Worm (Caenorhabditis elegans) whole organism, L2 larva: ENCODE data around the gene ceh-19.

ENCODE experiments used
- C34F6.9 ChIP-seq: fragments of 150-350 bp; optimal IDR thresholded peaks from 2 replicates; lab custom pipeline; 2014; ENCODE audit warnings: missing biosample characterization, missing genetic modification characterization
- R02D3.7 ChIP-seq: fragments of 150-350 bp; optimal IDR thresholded peaks from 2 replicates; lab custom pipeline; 2014; ENCODE audit warnings: missing biosample characterization, missing genetic modification characterization
- ZK546.5 ChIP-seq: sonication (generic microtip); optimal IDR thresholded peaks from 2 replicates; lab custom pipeline; 2017; ENCODE audit warnings: missing biosample characterization, missing genetic modification characterization
- alr-1 ChIP-seq: fragments of 150-350 bp; optimal IDR thresholded peaks from 2 replicates; lab custom pipeline; 2014; ENCODE audit warnings: missing biosample characterization, missing genetic modification characterization
- aly-2 ChIP-seq: fragments of 150-350 bp; optimal IDR thresholded peaks from 2 replicates; lab custom pipeline; 2014; ENCODE audit warnings: missing biosample characterization, missing genetic modification characterization
- ama-1 ChIP-seq: fragments of 150-350 bp; optimal IDR thresholded peaks from 2 replicates; lab custom pipeline; 2018; ENCODE audit warnings: inconsistent platforms
- blmp-1 ChIP-seq: sonication (generic microtip); optimal IDR thresholded peaks from 2 replicates; lab custom pipeline; 2017; ENCODE audit warnings: missing genetic modification characterization, mild to moderate bottlenecking, missing compliant biosample characterization, antibody characterized with exemption, moderate library complexity; ENCODE audit not compliant: insufficient read depth
- ceh-16 ChIP-seq: fragments of 150-350 bp; optimal IDR thresholded peaks from 2 replicates; lab custom pipeline; 2014; ENCODE audit warnings: missing biosample characterization, missing genetic modification characterization
- ceh-82 ChIP-seq: fragments of 150-350 bp; optimal IDR thresholded peaks from 2 replicates; lab custom pipeline; 2014; ENCODE audit warnings: missing biosample characterization, missing genetic modification characterization
- crh-2 ChIP-seq: sonication (generic microtip); optimal IDR thresholded peaks from 2 replicates; lab custom pipeline; 2017; ENCODE audit warnings: missing biosample characterization, missing genetic modification characterization
- dmd-4 ChIP-seq: sonication (generic microtip); optimal IDR thresholded peaks from 2 replicates; lab custom pipeline; 2017; ENCODE audit warnings: missing biosample characterization, missing genetic modification characterization
- egl-27 ChIP-seq: sonication (generic microtip); optimal IDR thresholded peaks from 3 replicates; lab custom pipeline; 2017; ENCODE audit warnings: missing biosample characterization, missing genetic modification reagents, missing genetic modification characterization
- elt-1 ChIP-seq: fragments of 150-350 bp; optimal IDR thresholded peaks from 2 replicates; lab custom pipeline; 2014; ENCODE audit warnings: missing biosample characterization, missing genetic modification characterization
- elt-3 ChIP-seq: sonication (generic microtip); optimal IDR thresholded peaks from 2 replicates; lab custom pipeline; 2017; ENCODE audit warnings: missing biosample characterization, missing genetic modification characterization
- fos-1 ChIP-seq: fragments of 150-350 bp; optimal IDR thresholded peaks from 2 replicates; lab custom pipeline; 2014; ENCODE audit warnings: missing biosample characterization, missing genetic modification characterization
- gmeb-1 ChIP-seq: fragments of 150-350 bp; optimal IDR thresholded peaks from 2 replicates; lab custom pipeline; 2014; ENCODE audit warnings: missing biosample characterization, missing genetic modification characterization
- lin-11 ChIP-seq: fragments of 150-350 bp; sonication (generic microtip); optimal IDR thresholded peaks from 2 replicates; lab custom pipeline; 2014; ENCODE audit warnings: missing biosample characterization, missing genetic modification characterization, inconsistent platforms, mixed read lengths
- lin-13 ChIP-seq: fragments of 150-350 bp; optimal IDR thresholded peaks from 2 replicates; lab custom pipeline; 2014; ENCODE audit warnings: missing biosample characterization, missing genetic modification reagents, missing genetic modification characterization
- lin-39 ChIP-seq: fragments of 150-350 bp; optimal IDR thresholded peaks from 2 replicates; lab custom pipeline; 2014; ENCODE audit warnings: missing biosample characterization, missing genetic modification reagents, missing genetic modification characterization
- lsy-2 ChIP-seq, 2 experiments: fragments of 150-350 bp in 1 of 2; sonication (generic microtip) in 1 of 2; optimal IDR thresholded peaks; 2 replicates each; lab custom pipeline; 2014 to 2017; ENCODE audit warnings: missing biosample characterization in 2 of 2, missing genetic modification characterization in 2 of 2
- mab-5 ChIP-seq: fragments of 150-350 bp; optimal IDR thresholded peaks from 2 replicates; lab custom pipeline; 2014; ENCODE audit warnings: missing biosample characterization, missing genetic modification characterization
- mbf-1 ChIP-seq: sonication (generic microtip); optimal IDR thresholded peaks from 2 replicates; lab custom pipeline; 2017; ENCODE audit warnings: missing biosample characterization, missing genetic modification characterization
- mdl-1 ChIP-seq, 2 experiments: fragments of 150-350 bp in 1 of 2; sonication (generic microtip) in 1 of 2; optimal IDR thresholded peaks; 2 replicates each; lab custom pipeline; 2017; ENCODE audit warnings: missing biosample characterization in 2 of 2, missing genetic modification characterization in 2 of 2
- nhr-10 ChIP-seq: sonication (generic microtip); optimal IDR thresholded peaks from 2 replicates; lab custom pipeline; 2017; ENCODE audit warnings: missing biosample characterization, missing genetic modification characterization
- nhr-11 ChIP-seq: fragments of 150-350 bp; optimal IDR thresholded peaks from 2 replicates; lab custom pipeline; 2014; ENCODE audit warnings: missing biosample characterization, missing genetic modification characterization
- nhr-12 ChIP-seq: fragments of 150-350 bp; optimal IDR thresholded peaks from 2 replicates; lab custom pipeline; 2014; ENCODE audit warnings: missing biosample characterization, missing genetic modification characterization
- nhr-129 ChIP-seq: fragments of 150-350 bp; optimal IDR thresholded peaks from 2 replicates; lab custom pipeline; 2014; ENCODE audit warnings: missing biosample characterization, missing genetic modification characterization
- nhr-21 ChIP-seq: fragments of 150-350 bp; optimal IDR thresholded peaks from 2 replicates; lab custom pipeline; 2014; ENCODE audit warnings: missing biosample characterization, missing genetic modification characterization
- nhr-23 ChIP-seq: fragments of 150-350 bp; optimal IDR thresholded peaks from 2 replicates; lab custom pipeline; 2014; ENCODE audit warnings: missing biosample characterization, missing genetic modification reagents, missing genetic modification characterization
- nhr-237 ChIP-seq: fragments of 150-350 bp; optimal IDR thresholded peaks from 2 replicates; lab custom pipeline; 2014; ENCODE audit warnings: missing biosample characterization, missing genetic modification characterization
- nhr-6 ChIP-seq: fragments of 150-350 bp; optimal IDR thresholded peaks from 2 replicates; lab custom pipeline; 2014; ENCODE audit warnings: missing biosample characterization, missing genetic modification characterization
- nhr-77 ChIP-seq: fragments of 150-350 bp; optimal IDR thresholded peaks from 2 replicates; lab custom pipeline; 2014; ENCODE audit warnings: missing biosample characterization, missing genetic modification characterization
- peb-1 ChIP-seq: fragments of 150-350 bp; optimal IDR thresholded peaks from 2 replicates; lab custom pipeline; 2014; ENCODE audit warnings: missing biosample characterization, missing genetic modification characterization
- sem-4 ChIP-seq: fragments of 150-350 bp; optimal IDR thresholded peaks from 2 replicates; lab custom pipeline; 2014; ENCODE audit warnings: missing biosample characterization, missing genetic modification reagents, missing genetic modification characterization
- skn-1 ChIP-seq: sonication (generic microtip); optimal IDR thresholded peaks from 2 replicates; lab custom pipeline; 2017; ENCODE audit warnings: missing biosample characterization, missing genetic modification characterization
- sma-3 ChIP-seq: sonication (generic microtip); optimal IDR thresholded peaks from 2 replicates; lab custom pipeline; 2016; ENCODE audit warnings: missing genetic modification reagents, missing genetic modification characterization, missing compliant biosample characterization
- sma-9 ChIP-seq, 2 experiments: fragments of 150-350 bp in 1 of 2; sonication (generic microtip) in 1 of 2; optimal IDR thresholded peaks; 2 replicates each; lab custom pipeline; 2014 to 2016; ENCODE audit warnings: missing genetic modification characterization in 2 of 2, mild to moderate bottlenecking in 1 of 2, missing biosample characterization in 1 of 2, missing compliant biosample characterization in 1 of 2, missing genetic modification reagents in 1 of 2, moderate library complexity in 1 of 2
- snpc-4 ChIP-seq: fragments of 150-350 bp; optimal IDR thresholded peaks from 2 replicates; lab custom pipeline; 2014; ENCODE audit warnings: missing biosample characterization, missing genetic modification characterization
- unc-39 ChIP-seq: fragments of 150-350 bp; optimal IDR thresholded peaks from 2 replicates; lab custom pipeline; 2014; ENCODE audit warnings: missing biosample characterization, missing genetic modification characterization
- unc-55 ChIP-seq: fragments of 150-350 bp; sonication (generic microtip); optimal IDR thresholded peaks from 3 replicates; lab custom pipeline; 2014; ENCODE audit warnings: missing biosample characterization, missing genetic modification reagents, missing genetic modification characterization
- ztf-1 ChIP-seq: fragments of 200-800 bp; sonication (Bioruptor generic); conservative IDR thresholded peaks from 2 replicates; pipeline ENCODE4 v1.3.6; 2022; ENCODE audit warnings: missing genetic modification characterization, missing compliant biosample characterization
- ztf-11 ChIP-seq: sonication (generic microtip); optimal IDR thresholded peaks from 2 replicates; lab custom pipeline; 2017; ENCODE audit warnings: missing biosample characterization, missing genetic modification characterization
- ztf-4 ChIP-seq: fragments of 150-350 bp; optimal IDR thresholded peaks from 2 replicates; lab custom pipeline; 2014; ENCODE audit warnings: missing biosample characterization, missing genetic modification characterization

Gene ceh-19

DNA sequence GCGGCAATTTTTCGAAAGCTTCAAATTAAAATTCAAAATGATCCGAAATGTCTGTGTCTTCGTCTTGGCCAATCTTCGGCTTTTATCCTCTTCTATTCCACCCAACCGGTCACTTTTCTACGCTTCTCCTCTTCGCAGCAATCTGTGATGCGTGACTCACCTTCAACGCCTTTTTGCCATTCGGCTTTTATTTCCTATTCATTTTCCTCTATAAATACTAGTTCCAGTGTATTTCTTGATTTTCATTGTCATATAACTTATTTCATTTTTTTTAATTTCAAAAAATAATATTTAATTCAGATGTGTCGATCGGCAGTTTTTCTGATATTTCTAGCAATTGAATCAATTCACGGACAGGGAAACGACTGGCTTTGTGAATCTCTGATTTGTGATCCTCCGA, 35.6 kb downstream of the ceh-19 start, which contains the start of gene C49H3.16:
TSS of gene C49H3.16 (plus strand) at position 301 of the 400 bp plus-strand sequence.
- no peak for TF ChIP-seq lin-39
- no peak for TF ChIP-seq sem-4 (tag; lab: Kevin White, UChicago)

DNA sequence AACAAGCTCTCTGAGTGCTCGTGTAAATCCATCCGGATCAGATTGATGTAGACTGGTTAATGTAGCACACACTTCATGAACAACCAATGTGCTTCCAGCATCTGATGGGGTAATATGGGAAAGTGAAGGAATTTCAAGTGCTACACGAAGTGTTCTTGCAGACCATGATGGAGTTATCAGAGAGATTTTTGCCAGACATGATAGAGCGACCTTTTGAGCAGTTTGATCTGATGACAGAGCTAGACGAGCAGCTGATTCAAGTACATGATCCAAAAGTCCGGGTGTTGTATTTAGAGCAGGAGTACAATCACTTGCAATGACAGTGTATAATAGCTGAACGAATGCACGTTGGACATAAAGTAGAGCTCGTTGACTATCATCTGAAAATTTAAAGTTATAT, 37.9 kb downstream of the ceh-19 start:
- TF ChIP-seq unc-55 (GFP tag; lab: Kevin White, UChicago) = no peak

DNA sequence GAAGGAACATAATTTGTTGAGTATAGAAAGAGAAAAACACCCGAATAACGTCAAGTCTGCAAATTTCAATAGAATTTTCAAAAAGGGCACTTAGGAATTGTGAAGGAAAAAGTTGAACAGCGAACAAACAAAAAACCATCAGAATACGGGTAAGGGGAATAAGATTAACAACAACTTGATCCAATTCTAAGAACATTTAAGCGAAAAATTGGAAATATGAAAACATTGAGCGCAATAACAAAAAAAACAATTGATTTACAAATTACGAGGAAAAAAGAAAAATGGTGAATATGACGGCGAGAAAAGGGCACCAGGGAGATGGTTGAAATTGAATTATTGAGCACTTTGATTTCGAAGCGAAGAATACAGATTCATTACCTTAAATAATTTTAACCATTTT, 38.8 kb downstream of the ceh-19 start:
- no peak for TF ChIP-seq mab-5 (tag; lab: Kevin White, UChicago)

DNA sequence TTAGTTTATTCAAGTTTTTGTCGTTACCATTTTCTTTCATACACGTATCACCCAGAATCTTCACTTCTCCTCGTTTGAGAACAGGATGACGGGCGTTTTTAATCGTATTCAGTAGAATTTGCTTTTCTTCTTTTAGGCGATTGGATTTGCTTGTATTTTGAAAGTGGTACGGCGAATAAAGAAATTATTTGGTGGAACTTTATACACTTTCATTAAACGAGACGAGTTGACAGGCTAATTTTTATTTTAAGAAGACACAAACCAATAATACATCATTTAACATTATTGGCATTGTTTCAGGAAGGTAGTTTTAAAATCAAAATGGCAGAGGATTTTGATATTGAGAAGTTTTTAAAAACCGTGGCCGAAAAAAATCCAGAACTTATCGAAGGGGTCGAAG, 40.8 kb downstream of the ceh-19 start, which contains the start of gene C49H3.4:
TSS of gene C49H3.4 (plus strand) at position 301 of the 400 bp plus-strand sequence.
- TF ChIP-seq snpc-4 (no peak), peb-1 (no peak), dmd-4 (tag; lab: Kevin White, UChicago) (no peak), blmp-1 (tag; lab: Kevin White, UChicago) (no peak), gmeb-1 (no peak), C34F6.9 (tag; lab: Kevin White, UChicago) (no peak), alr-1 (tag; lab: Kevin White, UChicago) (no peak), nhr-129 (tag; lab: Kevin White, UChicago) (no peak), lin-39 (no peak), lsy-2 (tag; optimal IDR thresholded peaks at IDR 0.05; lab: Kevin White, UChicago) (no peak), ama-1 (no peak), egl-27 (tag; lab: Kevin White, UChicago) (no peak), R02D3.7 (tag; lab: Kevin White, UChicago) (no peak), aly-2 (no peak), ztf-11 (tag; lab: Kevin White, UChicago) (no peak), ceh-16 (tag; lab: Kevin White, UChicago) (no peak)

DNA sequence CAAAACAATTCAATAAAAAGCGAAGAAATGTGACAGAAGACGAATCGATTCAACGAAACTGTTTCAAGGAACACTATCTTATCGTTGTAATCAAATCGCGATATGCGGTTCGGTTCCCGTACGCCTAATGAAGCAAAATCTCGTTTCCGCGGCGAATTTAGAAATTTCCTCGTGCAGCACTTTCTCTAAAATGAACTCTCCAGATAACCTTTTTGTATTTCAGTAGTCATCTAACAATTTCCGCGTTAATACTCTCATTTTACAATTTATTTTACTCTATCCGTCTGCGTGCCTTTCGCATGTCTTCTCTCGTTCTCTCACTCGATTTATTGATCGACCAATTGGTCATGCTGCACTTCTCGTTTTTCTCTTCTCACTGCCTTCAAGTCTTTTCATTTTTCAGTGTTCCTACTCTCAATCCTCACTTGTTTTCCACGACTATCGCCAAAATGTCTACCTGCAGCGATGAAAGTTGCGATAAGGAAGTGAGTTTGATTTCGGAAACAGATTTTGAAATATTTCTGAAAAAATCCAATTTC, 45.5 kb downstream of the ceh-19 start, which contains the start of the genes npp-27 and ntl-4:
TSS of gene npp-27 (minus strand) at position 51 of the 539 bp plus-strand sequence.
TSS of gene ntl-4 (plus strand) at position 379 of the 539 bp plus-strand sequence.
- TF ChIP-seq ztf-4 (tag; lab: Kevin White, UChicago) (peak; percentile 16), nhr-77 (tag; lab: Kevin White, UChicago) (no peak), lin-11 (tag; lab: Kevin White, UChicago) (no peak), nhr-129 (tag; lab: Kevin White, UChicago) (peak; percentile 30), ztf-11 (tag; lab: Kevin White, UChicago) (no peak), unc-55 (GFP tag; lab: Kevin White, UChicago) (peak; percentile 41), mbf-1 (tag; lab: Kevin White, UChicago) (no peak), egl-27 (tag; lab: Kevin White, UChicago) (no peak), peb-1 (no peak), elt-3 (tag; lab: Kevin White, UChicago) (no peak), snpc-4 (no peak), nhr-11 (tag; lab: Kevin White, UChicago) (no peak), nhr-21 (tag; lab: Kevin White, UChicago) (no peak), ceh-16 (tag; lab: Kevin White, UChicago) (no peak), alr-1 (tag; lab: Kevin White, UChicago) (no peak), mab-5 (tag; lab: Kevin White, UChicago) (no peak), sma-3 (GFP tag; lab: Kevin White, UChicago) (no peak), nhr-237 (no peak), lsy-2 (tag; optimal IDR thresholded peaks at IDR 0.05; lab: Kevin White, UChicago) (peak in 1 of 2 experiments; percentile 38), unc-39 (tag; lab: Kevin White, UChicago) (no peak), ztf-1 (GFP tag; lab: Robert Waterston, UW) (no peak), ama-1 (peak; percentile 29), blmp-1 (tag; lab: Kevin White, UChicago) (no peak), mdl-1 (tag; optimal IDR thresholded peaks at IDR 0.05; lab: Kevin White, UChicago) (no peak), dmd-4 (tag; lab: Kevin White, UChicago) (no peak), sma-9 (GFP tag; optimal IDR thresholded peaks at IDR 0.05; lab: Kevin White, UChicago) (peak; percentile 26), sma-9 (tag; optimal IDR thresholded peaks at IDR 0.05; lab: Kevin White, UChicago) (no peak), nhr-6 (tag; lab: Kevin White, UChicago) (no peak), nhr-10 (tag; lab: Kevin White, UChicago) (no peak), nhr-23 (tag; lab: Kevin White, UChicago) (no peak), fos-1 (tag; lab: Kevin White, UChicago) (no peak), lin-39 (no peak), ceh-82 (tag; lab: Kevin White, UChicago) (no peak), ZK546.5 (no peak), crh-2 (tag; lab: Kevin White, UChicago) (peak; percentile 50), gmeb-1 (no peak), nhr-12 (tag; lab: Kevin White, UChicago) (no peak), lin-13 (GFP tag; lab: Kevin White, UChicago) (peak; percentile 22), C34F6.9 (tag; lab: Kevin White, UChicago) (peak; percentile 72), elt-1 (tag; lab: Kevin White, UChicago) (no peak), skn-1 (tag; lab: Kevin White, UChicago) (no peak), aly-2 (no peak), sem-4 (tag; lab: Kevin White, UChicago) (no peak), R02D3.7 (tag; lab: Kevin White, UChicago) (no peak)
